Fruit fly (Drosophila melanogaster) whole organism, embryonic: ENCODE results near the gene CG4438.

Experiments used
- Atf6 ChIP-seq: fragments of 200-800 bp; sonication (Bioruptor generic); IDR thresholded peaks from 2 replicates; pipeline ENCODE4 v1.3.6; 2022; ENCODE audit warnings: missing biosample characterization, missing genetic modification characterization
- Bdp1 ChIP-seq: fragments of 200-800 bp; sonication (Bioruptor generic); optimal IDR thresholded peaks from 3 replicates; lab custom pipeline; 2016; ENCODE audit warnings: missing biosample characterization, missing genetic modification characterization
- CG10366 ChIP-seq: fragments of 200-800 bp; sonication (Bioruptor generic); IDR thresholded peaks from 2 replicates; pipeline ENCODE4 v1.3.6; 2022; ENCODE audit warnings: missing biosample characterization, missing genetic modification characterization
- CG13424 ChIP-seq: fragments of 200-800 bp; sonication (Bioruptor generic); optimal IDR thresholded peaks from 2 replicates; lab custom pipeline; 2019; ENCODE audit warnings: missing biosample characterization, mild to moderate bottlenecking, missing genetic modification characterization, moderate library complexity
- CG13775 ChIP-seq: fragments of 200-800 bp; sonication (Bioruptor generic); optimal IDR thresholded peaks from 3 replicates; lab custom pipeline; 2017; ENCODE audit warnings: missing biosample characterization, mild to moderate bottlenecking, missing genetic modification characterization
- CG16863 ChIP-seq: fragments of 200-800 bp; sonication (Bioruptor generic); optimal IDR thresholded peaks from 3 replicates; lab custom pipeline; 2016; ENCODE audit warnings: missing biosample characterization, missing genetic modification characterization
- CG17186 ChIP-seq: fragments of 200-800 bp; sonication (Bioruptor generic); optimal IDR thresholded peaks from 3 replicates; lab custom pipeline; 2017; ENCODE audit warnings: missing biosample characterization, missing genetic modification reagents, missing genetic modification characterization
- CG17912 ChIP-seq: fragments of 200-800 bp; sonication (Bioruptor generic); optimal IDR thresholded peaks from 2 replicates; lab custom pipeline; 2018; ENCODE audit warnings: missing biosample characterization, mild to moderate bottlenecking, missing genetic modification characterization
- CG18599 ChIP-seq: fragments of 200-800 bp; sonication (Bioruptor generic); optimal IDR thresholded peaks from 3 replicates; lab custom pipeline; 2017; ENCODE audit warnings: missing biosample characterization, missing genetic modification characterization, mild to moderate bottlenecking, moderate library complexity, missing genetic modification reagents
- CG31224 ChIP-seq: fragments of 200-800 bp; sonication (Bioruptor generic); IDR thresholded peaks from 2 replicates; pipeline ENCODE4 v1.3.6; 2022; ENCODE audit warnings: missing biosample characterization, missing genetic modification characterization
- CG3163 ChIP-seq: fragments of 200-800 bp; sonication (Bioruptor generic); optimal IDR thresholded peaks from 3 replicates; lab custom pipeline; 2016; ENCODE audit warnings: missing biosample characterization, missing genetic modification characterization
- CG3281 ChIP-seq: fragments of 200-800 bp; sonication (Bioruptor generic); optimal IDR thresholded peaks from 3 replicates; lab custom pipeline; 2017; ENCODE audit warnings: missing biosample characterization, mild to moderate bottlenecking, missing genetic modification characterization
- CG33557 ChIP-seq: fragments of 200-800 bp; sonication (Bioruptor generic); optimal IDR thresholded peaks from 2 replicates; lab custom pipeline; 2019; ENCODE audit warnings: missing biosample characterization, mild to moderate bottlenecking, missing genetic modification characterization, moderate library complexity
- CG3726 ChIP-seq: fragments of 200-800 bp; sonication (Bioruptor generic); IDR thresholded peaks from 3 replicates; pipeline ENCODE4, ENCODE4 v1.3.6; 2022; ENCODE audit warnings: missing biosample characterization, missing genetic modification characterization
- CG3847 ChIP-seq: fragments of 200-800 bp; sonication (Bioruptor generic); IDR thresholded peaks from 2 replicates; pipeline ENCODE4 v1.3.6; 2022; ENCODE audit warnings: missing biosample characterization, missing genetic modification characterization
- CG42726 ChIP-seq: fragments of 200-800 bp; sonication (Bioruptor generic); IDR thresholded peaks from 2 replicates; pipeline ENCODE4 v1.3.6; 2022; ENCODE audit warnings: missing biosample characterization, missing genetic modification characterization; ENCODE audit not compliant: partially characterized antibody
- CG6689 ChIP-seq: fragments of 200-800 bp; sonication (Bioruptor generic); IDR thresholded peaks from 2 replicates; pipeline ENCODE4 v1.3.6; 2022; ENCODE audit warnings: missing biosample characterization, missing genetic modification characterization
- CG8089 ChIP-seq: fragments of 200-800 bp; sonication (Bioruptor generic); optimal IDR thresholded peaks from 3 replicates; lab custom pipeline; 2016; ENCODE audit warnings: missing biosample characterization, missing genetic modification characterization
- CG9727 ChIP-seq: fragments of 200-800 bp; sonication (Bioruptor generic); optimal IDR thresholded peaks from 3 replicates; lab custom pipeline; 2017; ENCODE audit warnings: missing biosample characterization, mild to moderate bottlenecking, missing genetic modification characterization
- Deaf1 ChIP-seq: fragments of 200-800 bp; optimal IDR thresholded peaks from 3 replicates; lab custom pipeline; 2019; ENCODE audit warnings: missing biosample characterization, mild to moderate bottlenecking, missing genetic modification characterization, moderate library complexity
- Dek ChIP-seq: fragments of 200-800 bp; sonication (Bioruptor generic); optimal IDR thresholded peaks from 3 replicates; lab custom pipeline; 2019; ENCODE audit warnings: missing biosample characterization, mild to moderate bottlenecking, missing genetic modification characterization, moderate library complexity
- Dip3 ChIP-seq: fragments of 200-800 bp; sonication (Bioruptor generic); optimal IDR thresholded peaks from 3 replicates; lab custom pipeline; 2016; ENCODE audit warnings: missing biosample characterization, missing genetic modification characterization
- Drgx ChIP-seq: fragments of 200-800 bp; sonication (Bioruptor generic); IDR thresholded peaks from 2 replicates; pipeline ENCODE4 v1.3.6; 2022; ENCODE audit warnings: missing biosample characterization, missing genetic modification characterization
- HHEX ChIP-seq: fragments of 200-800 bp; sonication (Bioruptor generic); optimal IDR thresholded peaks from 3 replicates; lab custom pipeline; 2017; ENCODE audit warnings: missing biosample characterization, mild to moderate bottlenecking, missing genetic modification characterization, missing genetic modification reagents
- Hand ChIP-seq: fragments of 200-800 bp; sonication (Bioruptor generic); optimal IDR thresholded peaks from 2 replicates; lab custom pipeline; 2017; ENCODE audit warnings: mild to moderate bottlenecking, missing biosample characterization, missing genetic modification reagents, missing genetic modification characterization
- HmgZ ChIP-seq: fragments of 200-800 bp; sonication (Bioruptor generic); optimal IDR thresholded peaks from 2 replicates; lab custom pipeline; 2018; ENCODE audit warnings: missing biosample characterization, mild to moderate bottlenecking, missing genetic modification characterization
- Hr51 ChIP-seq, 2 experiments: fragments of 200-800 bp; sonication (Bioruptor generic); optimal IDR thresholded peaks; 2 replicates in 1 of 2; 3 replicates in 1 of 2; lab custom pipeline; 2016 to 2018; ENCODE audit warnings: missing biosample characterization in 2 of 2, missing genetic modification characterization in 2 of 2, mild to moderate bottlenecking in 1 of 2, moderate library complexity in 1 of 2
- Kr ChIP-seq: fragments of 200-800 bp; sonication (Bioruptor generic); optimal IDR thresholded peaks from 2 replicates; lab custom pipeline; 2017; ENCODE audit warnings: missing biosample characterization, mild to moderate bottlenecking, missing genetic modification characterization
- Lim3 ChIP-seq: fragments of 200-800 bp; sonication (Bioruptor generic); IDR thresholded peaks from 2 replicates; pipeline ENCODE4 v1.3.6; 2022; ENCODE audit warnings: missing biosample characterization, missing genetic modification characterization
- Ptx1 ChIP-seq: fragments of 200-800 bp; sonication (Bioruptor generic); IDR thresholded peaks from 2 replicates; pipeline ENCODE4 v1.3.6; 2022; ENCODE audit warnings: missing biosample characterization, missing genetic modification characterization
- Sox100B ChIP-seq: fragments of 200-800 bp; sonication (Bioruptor generic); optimal IDR thresholded peaks from 3 replicates; lab custom pipeline; 2018; ENCODE audit warnings: missing biosample characterization, mild to moderate bottlenecking, missing genetic modification characterization
- Sry-δ ChIP-seq: fragments of 200-800 bp; sonication (Bioruptor generic); optimal IDR thresholded peaks from 2 replicates; lab custom pipeline; 2016; ENCODE audit warnings: missing biosample characterization, missing genetic modification characterization
- al ChIP-seq: fragments of 200-800 bp; sonication (Bioruptor generic); IDR thresholded peaks from 2 replicates; pipeline ENCODE4 v1.3.6; 2022; ENCODE audit warnings: missing biosample characterization, missing genetic modification characterization
- ash1 ChIP-seq: fragments of 200-800 bp; sonication (Bioruptor generic); optimal IDR thresholded peaks from 2 replicates; lab custom pipeline; 2018; ENCODE audit warnings: missing biosample characterization, mild to moderate bottlenecking, missing genetic modification characterization
- bcd ChIP-seq: fragments of 200-800 bp; sonication (Bioruptor generic); optimal IDR thresholded peaks from 2 replicates; lab custom pipeline; 2017; ENCODE audit warnings: missing biosample characterization, mild to moderate bottlenecking, missing genetic modification characterization
- caup ChIP-seq: fragments of 200-800 bp; sonication (Bioruptor generic); optimal IDR thresholded peaks from 3 replicates; lab custom pipeline; 2017; ENCODE audit warnings: missing biosample characterization, mild to moderate bottlenecking, missing genetic modification characterization, moderate library complexity; ENCODE audit not compliant: severe bottlenecking
- ci ChIP-seq: fragments of 200-800 bp; sonication (Bioruptor generic); IDR thresholded peaks from 3 replicates; pipeline ENCODE4 v1.3.6; 2022; ENCODE audit warnings: missing biosample characterization, missing genetic modification characterization
- cwo ChIP-seq: fragments of 200-800 bp; sonication (Bioruptor generic); optimal IDR thresholded peaks from 3 replicates; lab custom pipeline; 2017; ENCODE audit warnings: missing biosample characterization, missing genetic modification characterization, mild to moderate bottlenecking, moderate library complexity, missing genetic modification reagents
- exex ChIP-seq: fragments of 200-800 bp; sonication (Bioruptor generic); optimal IDR thresholded peaks from 4 replicates; lab custom pipeline; 2018; ENCODE audit warnings: missing biosample characterization, mild to moderate bottlenecking, missing genetic modification characterization, moderate library complexity
- grau ChIP-seq: fragments of 200-800 bp; optimal IDR thresholded peaks from 3 replicates; lab custom pipeline; 2019; ENCODE audit warnings: missing biosample characterization, mild to moderate bottlenecking, missing genetic modification characterization, moderate library complexity
- lab ChIP-seq: fragments of 200-800 bp; sonication (Bioruptor generic); optimal IDR thresholded peaks from 3 replicates; lab custom pipeline; 2017; ENCODE audit warnings: missing biosample characterization, missing genetic modification characterization, mild to moderate bottlenecking, moderate library complexity, missing genetic modification reagents
- lmd ChIP-seq: fragments of 200-800 bp; sonication (Bioruptor generic); IDR thresholded peaks from 2 replicates; pipeline ENCODE4 v1.3.6; 2022; ENCODE audit warnings: missing biosample characterization, missing genetic modification characterization
- odd ChIP-seq: fragments of 200-800 bp; sonication (Bioruptor generic); optimal IDR thresholded peaks from 2 replicates; lab custom pipeline; 2017; ENCODE audit warnings: missing biosample characterization, mild to moderate bottlenecking, missing genetic modification characterization
- org-1 ChIP-seq: fragments of 200-800 bp; sonication (Bioruptor generic); optimal IDR thresholded peaks from 2 replicates; lab custom pipeline; 2017; ENCODE audit warnings: missing biosample characterization, missing genetic modification characterization
- prd ChIP-seq, 3 experiments: fragments of >200 bp in 2 of 3; fragments of 200-800 bp in 1 of 3; sonication (Bioruptor generic) in 1 of 3; optimal IDR thresholded peaks in 2 of 3; IDR thresholded peaks in 1 of 3; 2 replicates in 2 of 3; 3 replicates in 1 of 3; pipeline versions ENCODE4 v1.3.6 to Lab custom; 2017 to 2022; ENCODE audit warnings: missing biosample characterization in 1 of 3, missing genetic modification characterization in 1 of 3
- scrt ChIP-seq: fragments of 200-800 bp; sonication (Bioruptor generic); optimal IDR thresholded peaks from 2 replicates; lab custom pipeline; 2018; ENCODE audit warnings: missing biosample characterization, mild to moderate bottlenecking, missing genetic modification characterization, moderate library complexity
- slbo ChIP-seq: fragments of 200-800 bp; sonication (Bioruptor generic); IDR thresholded peaks from 2 replicates; pipeline ENCODE4 v1.3.6; 2022; ENCODE audit warnings: missing biosample characterization, missing genetic modification characterization
- slou ChIP-seq: fragments of 200-800 bp; sonication (Bioruptor generic); optimal IDR thresholded peaks from 3 replicates; lab custom pipeline; 2016; ENCODE audit warnings: missing biosample characterization, missing genetic modification characterization
- stc ChIP-seq: fragments of 200-800 bp; sonication (Bioruptor generic); IDR thresholded peaks from 2 replicates; pipeline ENCODE4 v1.3.6; 2022; ENCODE audit warnings: missing biosample characterization, missing genetic modification characterization
- tio ChIP-seq: fragments of 200-800 bp; sonication (Bioruptor generic); optimal IDR thresholded peaks from 2 replicates; lab custom pipeline; 2017; ENCODE audit warnings: missing biosample characterization, missing genetic modification characterization, inconsistent platforms

The CG4438 gene

dm6 chr2L:9387240-9387672 is 10.5 kb downstream of the CG4438 start, which contains the start of gene Aldh (continued):
- peak; percentile 24 for TF ChIP-seq Hand (GFP tag; lab: Kevin White, UChicago)
- TF ChIP-seq cwo (GFP tag; lab: Kevin White, UChicago) = peak; percentile 46
- TF ChIP-seq odd (GFP tag; lab: Kevin White, UChicago) = peak; percentile 24
- TF ChIP-seq ash1 (GFP tag; lab: Kevin White, UChicago) = no peak
- no peak for TF ChIP-seq CG8089 (GFP tag; lab: Kevin White, UChicago)
- peak; percentile 72 for TF ChIP-seq slbo (GFP tag; lab: Robert Waterston, UW)
- no peak for TF ChIP-seq CG17912
- peak; percentile 56 for TF ChIP-seq Dek
- TF ChIP-seq Lim3 = no peak
- peak; percentile 18 for TF ChIP-seq HHEX (GFP tag; lab: Kevin White, UChicago)
- peak; percentile 27 for TF ChIP-seq CG13775 (GFP tag; lab: Kevin White, UChicago)
- TF ChIP-seq al (GFP tag; lab: Robert Waterston, UW) = peak; percentile 48; the same call in 1 of the 2 replicates
- peak; percentile 10 for TF ChIP-seq HmgZ (tag; lab: Kevin White, UChicago)
- no peak for TF ChIP-seq Dip3 (GFP tag; lab: Kevin White, UChicago)
- TF ChIP-seq CG3163 (GFP tag; lab: Kevin White, UChicago) = peak; percentile 5
- peak in 1 of 2 experiments; percentile 52 for TF ChIP-seq Hr51 (GFP tag; optimal IDR thresholded peaks at IDR 0.05; lab: Kevin White, UChicago)
- TF ChIP-seq caup (GFP tag; lab: Kevin White, UChicago) = peak; percentile 46
- TF ChIP-seq lab (GFP tag; lab: Kevin White, UChicago) = peak; percentile 52
- TF ChIP-seq tio (GFP tag; lab: Kevin White, UChicago) = peak; percentile 7
- no peak for TF ChIP-seq CG42726 (GFP tag; lab: Robert Waterston, UW)
- no peak for TF ChIP-seq CG17186 (GFP tag; lab: Kevin White, UChicago)
- TF ChIP-seq scrt (GFP tag; lab: Kevin White, UChicago) = peak; percentile 12
- no peak for TF ChIP-seq Kr (GFP tag; lab: Kevin White, UChicago)
- TF ChIP-seq CG31224 = peak; percentile 41
- TF ChIP-seq Deaf1 (tag; lab: Kevin White, UChicago) = no peak
- peak; percentile 52; the same call in 1 of the 2 replicates for TF ChIP-seq lmd (GFP tag; lab: Robert Waterston, UW)
- peak; percentile 65 for TF ChIP-seq Drgx (GFP tag; lab: Robert Waterston, UW)
- TF ChIP-seq CG3281 (GFP tag; lab: Kevin White, UChicago) = peak; percentile 64
- no peak for TF ChIP-seq prd (optimal IDR thresholded peaks at IDR 0.05; lab: Kevin White, UChicago)
- TF ChIP-seq prd (GFP tag; IDR thresholded peaks at IDR 0.05; lab: Robert Waterston, UW) = peak; percentile 37; the same call in 1 of the 3 replicates
- peak; percentile 50 for TF ChIP-seq CG18599 (GFP tag; lab: Kevin White, UChicago)
- no peak for TF ChIP-seq slou (GFP tag; lab: Kevin White, UChicago)
- no peak for TF ChIP-seq CG16863 (GFP tag; lab: Kevin White, UChicago)
- no peak for TF ChIP-seq CG33557 (GFP tag; lab: Kevin White, UChicago)
- peak; percentile 35 for TF ChIP-seq CG13424 (tag; lab: Kevin White, UChicago)
- TF ChIP-seq grau (tag; lab: Kevin White, UChicago) = no peak
- no peak for TF ChIP-seq stc (GFP tag; lab: Robert Waterston, UW)
- TF ChIP-seq Sox100B (GFP tag; lab: Kevin White, UChicago) = peak; percentile 12
- TF ChIP-seq CG6689 (GFP tag; lab: Robert Waterston, UW) = peak; percentile 40
- 0 out of 2 replicates have a peak, but pooled peaks have one; percentile 38 for TF ChIP-seq Atf6 (GFP tag; lab: Robert Waterston, UW)
- TF ChIP-seq bcd (GFP tag; lab: Kevin White, UChicago) = peak; percentile 33
- no peak for TF ChIP-seq CG3726 (GFP tag; lab: Robert Waterston, UW)
- TF ChIP-seq Bdp1 (GFP tag; lab: Kevin White, UChicago) = no peak
- no peak for TF ChIP-seq Sry-δ (GFP tag; lab: Kevin White, UChicago)
- TF ChIP-seq ci (GFP tag; lab: Robert Waterston, UW) = no peak
- TF ChIP-seq org-1 = no peak
- TF ChIP-seq CG10366 (GFP tag; lab: Robert Waterston, UW) = peak; percentile 40; the same call in 1 of the 2 replicates
- peak; percentile 50 for TF ChIP-seq CG3847
- TF ChIP-seq Ptx1 (GFP tag; lab: Robert Waterston, UW) = peak; percentile 53; the same call in 1 of the 2 replicates
- TF ChIP-seq CG9727 (GFP tag; lab: Kevin White, UChicago) = peak; percentile 21
- peak; percentile 71 for TF ChIP-seq exex (tag; lab: Kevin White, UChicago)
